Worm (Caenorhabditis elegans): ENCODE measurements around the gene unc-36.

ce11 chrIII:8247051-8247450, 46.0 kb upstream of the unc-36 start, which contains the start of gene C02F5.13:
- TF ChIP-seq tbx-2 (tag; optimal IDR thresholded peaks at IDR 0.05), result no peak
- TF ChIP-seq ceh-14 (tag; optimal IDR thresholded peaks at IDR 0.05), result no peak
- no peak for TF ChIP-seq ama-1 (optimal IDR thresholded peaks at IDR 0.05)
- no peak for TF ChIP-seq syd-9 (tag; optimal IDR thresholded peaks at IDR 0.05)
- TF ChIP-seq ceh-24 (tag; optimal IDR thresholded peaks at IDR 0.05), result no peak
- no peak for TF ChIP-seq nfya-1 (tag; optimal IDR thresholded peaks at IDR 0.05)
- no peak for TF ChIP-seq unc-55 (GFP tag; optimal IDR thresholded peaks at IDR 0.05)
- no peak for TF ChIP-seq K09A11.1 (tag; optimal IDR thresholded peaks at IDR 0.05; ENCODE audit: insufficient read depth)
- no peak for TF ChIP-seq rnt-1 (tag; optimal IDR thresholded peaks at IDR 0.05)

All from whole organism, late embryonic.